Worm (Caenorhabditis elegans) whole organism, mixed stage, embryonic: ENCODE data around the gene pat-4.

Experiments
- ceh-39 ChIP-seq: fragments of 150-350 bp; optimal IDR thresholded peaks from 2 replicates; lab custom pipeline; 2014; ENCODE audit warnings: missing biosample characterization, missing genetic modification characterization
- mab-5 ChIP-seq: fragments of 150-350 bp; optimal IDR thresholded peaks from 2 replicates; lab custom pipeline; 2014; ENCODE audit warnings: missing biosample characterization, missing genetic modification characterization
- pha-4 ChIP-seq: fragments of 150-350 bp; optimal IDR thresholded peaks from 2 replicates; lab custom pipeline; 2018; ENCODE audit warnings: missing biosample characterization, missing genetic modification reagents, missing genetic modification characterization
- unc-62 ChIP-seq: fragments of 150-350 bp; optimal IDR thresholded peaks from 2 replicates; lab custom pipeline; 2014; ENCODE audit warnings: missing biosample characterization, missing genetic modification reagents, missing genetic modification characterization

DNA sequence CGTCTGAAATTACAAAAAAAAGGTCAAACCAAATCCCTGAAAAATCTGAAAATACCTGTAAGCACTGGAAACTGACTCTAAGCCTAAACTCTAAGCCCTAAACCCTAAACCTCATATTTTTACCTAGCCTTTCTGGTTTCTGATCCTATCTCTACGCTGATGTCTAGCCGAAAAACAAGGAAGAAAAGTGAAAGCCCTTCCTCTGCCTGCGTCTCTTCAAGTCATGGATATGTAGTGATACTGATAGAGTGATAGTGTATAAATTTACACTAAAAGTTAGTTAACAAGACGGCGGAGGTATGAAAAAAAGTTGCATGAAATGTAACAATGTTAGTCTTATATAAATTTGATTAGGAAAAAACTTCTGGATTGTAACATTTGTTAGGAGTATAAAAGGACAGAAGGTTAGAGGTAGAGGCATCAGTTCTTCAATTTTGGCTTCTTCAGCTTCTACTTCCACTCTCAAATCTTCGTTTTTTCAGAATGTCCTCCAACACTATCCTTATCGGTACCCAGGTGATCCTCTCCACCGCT is 54.0 kb downstream of the pat-4 start, which contains the start of gene col-88:
- TF ChIP-seq pha-4 (tag; lab: Kevin White, UChicago) (no peak), ceh-39 (tag; lab: Kevin White, UChicago) (no peak), unc-62 (GFP tag; lab: Kevin White, UChicago) (no peak), mab-5 (tag; lab: Kevin White, UChicago) (no peak)
